Worm (Caenorhabditis elegans): ENCODE measurements around the gene clec-199.

The clec-199 gene

DNA sequence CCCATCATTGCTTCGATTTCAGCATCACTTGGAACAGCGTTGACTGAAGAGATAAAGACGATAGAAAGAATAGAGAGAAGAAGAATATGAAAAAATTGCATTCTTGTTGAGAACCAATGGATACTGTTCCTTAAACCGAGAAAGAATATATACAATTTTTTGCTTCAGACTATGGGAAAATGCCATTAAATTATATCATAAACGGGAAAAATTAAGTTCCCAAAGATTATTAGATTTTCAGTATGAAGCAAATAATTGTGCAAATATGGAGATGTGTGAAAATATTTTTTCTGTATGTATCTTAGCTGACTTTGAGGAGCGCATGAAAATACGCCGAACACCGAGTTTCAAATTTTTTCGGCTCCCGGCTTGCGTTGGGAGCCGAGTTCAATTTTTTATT, 55.8 kb downstream of the clec-199 start, which contains the start of gene T02D1.9:
Gene T02D1.9 (minus strand): TSS at position 101 of the 400 bp plus-strand sequence.
- TF ChIP-seq pha-4 (GFP tag; IDR thresholded peaks at IDR 0.05): no peak
- no peak for TF ChIP-seq pha-4 (tag; optimal IDR thresholded peaks at IDR 0.05)
- TF ChIP-seq daf-16 (GFP tag; optimal IDR thresholded peaks at IDR 0.05): no peak
- TF ChIP-seq daf-16 (tag; optimal IDR thresholded peaks at IDR 0.05): no peak
- TF ChIP-seq F37D6.2 (tag; optimal IDR thresholded peaks at IDR 0.05): no peak
- TF ChIP-seq aha-1 (tag): peak; percentile 26
- no peak for TF ChIP-seq spr-1 (tag; optimal IDR thresholded peaks at IDR 0.05)
